Fruit fly (Drosophila melanogaster) whole organism, wandering third instar larva: ENCODE results near the gene CG31661.

ENCODE experiments used
- Abd-B ChIP-seq: fragments of >200 bp; optimal IDR thresholded peaks from 2 replicates; lab custom pipeline; 2017; ENCODE audit warnings: missing biosample characterization, missing genetic modification characterization
- Dfd ChIP-seq: fragments of >200 bp; optimal IDR thresholded peaks from 2 replicates; lab custom pipeline; 2017; ENCODE audit warnings: missing biosample characterization, missing genetic modification characterization
- GATAd ChIP-seq: sonication (Bioruptor generic); optimal IDR thresholded peaks from 2 replicates; lab custom pipeline; 2016; ENCODE audit warnings: missing biosample characterization, missing genetic modification characterization
- Jra ChIP-seq: sonication (Bioruptor generic); optimal IDR thresholded peaks from 2 replicates; lab custom pipeline; 2016; ENCODE audit warnings: missing biosample characterization, missing genetic modification characterization
- Mio ChIP-seq: sonication (Bioruptor generic); optimal IDR thresholded peaks from 2 replicates; lab custom pipeline; 2016; ENCODE audit warnings: missing biosample characterization, missing genetic modification characterization
- Rel ChIP-seq, 2 experiments: fragments of 200-800 bp; sonication (Bioruptor generic) in 1 of 2; optimal IDR thresholded peaks; 2 replicates in 1 of 2; 3 replicates in 1 of 2; lab custom pipeline; 2016 to 2019; ENCODE audit warnings: mild to moderate bottlenecking in 2 of 2, missing biosample characterization in 2 of 2, missing genetic modification characterization in 2 of 2, moderate library complexity in 1 of 2
- dl ChIP-seq, 2 experiments: fragments of 175-275, 200-275 bp in 1 of 2; fragments of 200-275 bp in 1 of 2; sonication (Bioruptor generic); optimal IDR thresholded peaks; lab custom pipeline; 2018; ENCODE audit warnings: mild to moderate bottlenecking in 2 of 2, missing biosample characterization in 2 of 2, missing genetic modification characterization in 2 of 2, moderate library complexity in 2 of 2; ENCODE audit not compliant: partially characterized antibody in 2 of 2, insufficient read depth in 1 of 2
- psq ChIP-seq: fragments of 200-800 bp; sonication (Bioruptor generic); optimal IDR thresholded peaks from 3 replicates; lab custom pipeline; 2017; ENCODE audit warnings: missing biosample characterization, mild to moderate bottlenecking, missing genetic modification characterization, moderate library complexity

- no peak for TF ChIP-seq Mio
- no peak for TF ChIP-seq Abd-B
- TF ChIP-seq psq: no peak
- TF ChIP-seq Jra (GFP tag; lab: Kevin White, UChicago): no peak
- no peak for TF ChIP-seq dl (GFP tag; optimal IDR thresholded peaks at IDR 0.05; lab: Kevin White, UChicago; ENCODE audit: insufficient read depth in 1 of 2, partially characterized antibody in 2 of 2)
- TF ChIP-seq Rel (GFP tag; optimal IDR thresholded peaks at IDR 0.05; lab: Kevin White, UChicago): no peak
- no peak for TF ChIP-seq Rel (tag; optimal IDR thresholded peaks at IDR 0.05; lab: Kevin White, UChicago)
- no peak for TF ChIP-seq GATAd (GFP tag; lab: Kevin White, UChicago)
- TF ChIP-seq Dfd: no peak
These were observed 38.2 kb downstream of the CG31661 start for dm6 chr2L:1535231-1535630.
